Fruit fly (Drosophila melanogaster): ENCODE data around the gene CG15212.

Gene CG15212

dm6 chr3L:5152354-5152806 is 21.0 kb downstream of the CG15212 start, which contains the start of the genes Gen and Srp54k (continued):
- TF ChIP-seq Hr39 (GFP tag; optimal IDR thresholded peaks at IDR 0.05) = no peak
- no peak for TF ChIP-seq spab (GFP tag; optimal IDR thresholded peaks at IDR 0.05)
- no peak for TF ChIP-seq CG8632 (GFP tag; optimal IDR thresholded peaks at IDR 0.05)
- TF ChIP-seq CG11294 (GFP tag; IDR thresholded peaks at IDR 0.05) = no peak
- no peak for TF ChIP-seq dsx (GFP tag; optimal IDR thresholded peaks at IDR 0.05; ENCODE audit: poor library complexity, severe bottlenecking)
- TF ChIP-seq topi (GFP tag; optimal IDR thresholded peaks at IDR 0.05) = no peak

- TF ChIP-seq dsx (GFP tag; optimal IDR thresholded peaks at IDR 0.05; ENCODE audit: poor library complexity, severe bottlenecking) (no peak), CG4318 (GFP tag; optimal IDR thresholded peaks at IDR 0.05) (no peak), OdsH (GFP tag; optimal IDR thresholded peaks at IDR 0.05) (no peak), Eip75B (GFP tag; optimal IDR thresholded peaks at IDR 0.05) (no peak), svp (GFP tag) (no peak), Eip78C (GFP tag) (no peak), vri (GFP tag; optimal IDR thresholded peaks at IDR 0.05) (no peak), pdm3 (GFP tag; optimal IDR thresholded peaks at IDR 0.05) (no peak), Sox15 (GFP tag; optimal IDR thresholded peaks at IDR 0.05) (peak; percentile 32), dac (GFP tag; optimal IDR thresholded peaks at IDR 0.05) (no peak), CG8632 (GFP tag; optimal IDR thresholded peaks at IDR 0.05) (peak; percentile 56), CG11294 (GFP tag; IDR thresholded peaks at IDR 0.05) (0 out of 2 replicates have a peak, but pooled peaks have one; percentile 29), salr (GFP tag; optimal IDR thresholded peaks at IDR 0.05) (no peak), CG7368 (GFP tag; optimal IDR thresholded peaks at IDR 0.05) (peak; percentile 66), Smox (GFP tag; optimal IDR thresholded peaks at IDR 0.05) (no peak), CG8119 (GFP tag; IDR thresholded peaks at IDR 0.05) (peak; percentile 63; the same call in 2 of the 3 replicates), CG31627 (GFP tag; optimal IDR thresholded peaks at IDR 0.05) (no peak), Hr38 (GFP tag; optimal IDR thresholded peaks at IDR 0.05) (no peak), CG10669 (GFP tag; optimal IDR thresholded peaks at IDR 0.05) (no peak), ss (GFP tag; optimal IDR thresholded peaks at IDR 0.05) (peak in 1 of 2 experiments; percentile 54), eg (GFP tag; IDR thresholded peaks at IDR 0.05) (no peak; the same call in 2 of the 3 replicates), Ets21C (GFP tag; optimal IDR thresholded peaks at IDR 0.05) (no peak), Gug (GFP tag; IDR thresholded peaks at IDR 0.05) (no peak), CG10631 (GFP tag; optimal IDR thresholded peaks at IDR 0.05) (peak; percentile 60), cyc (GFP tag; optimal IDR thresholded peaks at IDR 0.05) (peak; percentile 68), topi (GFP tag; optimal IDR thresholded peaks at IDR 0.05) (no peak), CG6854 (GFP tag; optimal IDR thresholded peaks at IDR 0.05) (no peak), CG6276 (GFP tag; optimal IDR thresholded peaks at IDR 0.05) (no peak), CG15336 (GFP tag; IDR thresholded peaks at IDR 0.05) (peak; percentile 61; the same call in 1 of the 2 replicates), Ets96B (tag; optimal IDR thresholded peaks at IDR 0.05) (peak; percentile 34), Met (GFP tag; optimal IDR thresholded peaks at IDR 0.05) (no peak), CG32006 (GFP tag; optimal IDR thresholded peaks at IDR 0.05) (no peak), achi (GFP tag; optimal IDR thresholded peaks at IDR 0.05) (peak; percentile 65), fd59A (GFP tag; optimal IDR thresholded peaks at IDR 0.05) (no peak), CG3919 (GFP tag; optimal IDR thresholded peaks at IDR 0.05) (no peak), Sox102F (GFP tag; optimal IDR thresholded peaks at IDR 0.05) (no peak), CG1621 (tag; optimal IDR thresholded peaks at IDR 0.05) (no peak), CG6163 (GFP tag; IDR thresholded peaks at IDR 0.05) (no peak; the same call in 1 of the 3 replicates), CG6808 (GFP tag; optimal IDR thresholded peaks at IDR 0.05) (peak; percentile 51), spab (GFP tag; optimal IDR thresholded peaks at IDR 0.05) (no peak), net (GFP tag; optimal IDR thresholded peaks at IDR 0.05) (no peak), esn (GFP tag; optimal IDR thresholded peaks at IDR 0.05) (peak; percentile 76), acj6 (GFP tag; optimal IDR thresholded peaks at IDR 0.05) (no peak), Sox14 (GFP tag; optimal IDR thresholded peaks at IDR 0.05) (peak; percentile 49), lz (GFP tag; optimal IDR thresholded peaks at IDR 0.05) (peak; percentile 69), CG3032 (tag; optimal IDR thresholded peaks at IDR 0.05) (peak; percentile 20), CG16779 (tag; optimal IDR thresholded peaks at IDR 0.05) (no peak)
These were observed 23.7 kb downstream of the CG15212 start for dm6 chr3L:5154917-5155613.
